Worm (Caenorhabditis elegans) whole organism, early embryonic: ENCODE results near the gene srh-247.

Experiments used
- aly-1 ChIP-seq: sonication (generic microtip); optimal IDR thresholded peaks from 2 replicates; lab custom pipeline; 2016; ENCODE audit warnings: missing genetic modification characterization, missing compliant biosample characterization
- ama-1 ChIP-seq: fragments of 150-350 bp; optimal IDR thresholded peaks from 2 replicates; lab custom pipeline; 2014
- ceh-13 ChIP-seq: fragments of 200-800 bp; sonication (Bioruptor generic); optimal IDR thresholded peaks from 2 replicates; lab custom pipeline; 2018; ENCODE audit warnings: mild to moderate bottlenecking, missing genetic modification characterization, missing compliant biosample characterization
- ceh-36 ChIP-seq: sonication (generic microtip); optimal IDR thresholded peaks from 2 replicates; lab custom pipeline; 2016; ENCODE audit warnings: missing genetic modification characterization, inconsistent platforms, missing compliant biosample characterization
- ets-7 ChIP-seq: sonication (generic microtip); optimal IDR thresholded peaks from 2 replicates; lab custom pipeline; 2016; ENCODE audit warnings: missing genotype, missing genetic modification characterization, missing compliant biosample characterization
- flt-1 ChIP-seq: fragments of 200-800 bp; sonication (Bioruptor generic); IDR thresholded peaks from 2 replicates; pipeline ENCODE4 v1.3.6; 2022; ENCODE audit warnings: missing genetic modification characterization, missing compliant biosample characterization
- hmbx-1 ChIP-seq: sonication (generic microtip); optimal IDR thresholded peaks from 2 replicates; lab custom pipeline; 2016; ENCODE audit warnings: mild to moderate bottlenecking, missing genetic modification characterization, missing compliant biosample characterization
- hmg-4 ChIP-seq: fragments of 200-800 bp; sonication (Bioruptor generic); optimal IDR thresholded peaks from 2 replicates; lab custom pipeline; 2018; ENCODE audit warnings: mild to moderate bottlenecking, missing genetic modification characterization, missing compliant biosample characterization
- hnd-1 ChIP-seq: sonication (generic microtip); optimal IDR thresholded peaks from 2 replicates; lab custom pipeline; 2016; ENCODE audit warnings: missing genetic modification characterization, missing compliant biosample characterization
- pes-1 ChIP-seq: fragments of 200-800 bp; sonication (Bioruptor generic); IDR thresholded peaks from 2 replicates; pipeline ENCODE4 v1.3.6; 2022; ENCODE audit warnings: missing genetic modification reagents, missing genetic modification characterization, missing compliant biosample characterization
- scrt-1 ChIP-seq: fragments of 200-800 bp; sonication (Bioruptor generic); IDR thresholded peaks from 2 replicates; pipeline ENCODE4 v1.3.6; 2022; ENCODE audit warnings: missing genetic modification characterization, missing compliant biosample characterization
- sea-1 ChIP-seq: fragments of 200-800 bp; sonication (Bioruptor generic); conservative IDR thresholded peaks from 2 replicates; pipeline ENCODE4 v1.3.6; 2022; ENCODE audit warnings: missing genetic modification characterization, missing compliant biosample characterization
- tra-4 ChIP-seq: sonication (generic microtip); optimal IDR thresholded peaks from 2 replicates; lab custom pipeline; 2017; ENCODE audit warnings: missing genetic modification characterization, missing compliant biosample characterization

DNA sequence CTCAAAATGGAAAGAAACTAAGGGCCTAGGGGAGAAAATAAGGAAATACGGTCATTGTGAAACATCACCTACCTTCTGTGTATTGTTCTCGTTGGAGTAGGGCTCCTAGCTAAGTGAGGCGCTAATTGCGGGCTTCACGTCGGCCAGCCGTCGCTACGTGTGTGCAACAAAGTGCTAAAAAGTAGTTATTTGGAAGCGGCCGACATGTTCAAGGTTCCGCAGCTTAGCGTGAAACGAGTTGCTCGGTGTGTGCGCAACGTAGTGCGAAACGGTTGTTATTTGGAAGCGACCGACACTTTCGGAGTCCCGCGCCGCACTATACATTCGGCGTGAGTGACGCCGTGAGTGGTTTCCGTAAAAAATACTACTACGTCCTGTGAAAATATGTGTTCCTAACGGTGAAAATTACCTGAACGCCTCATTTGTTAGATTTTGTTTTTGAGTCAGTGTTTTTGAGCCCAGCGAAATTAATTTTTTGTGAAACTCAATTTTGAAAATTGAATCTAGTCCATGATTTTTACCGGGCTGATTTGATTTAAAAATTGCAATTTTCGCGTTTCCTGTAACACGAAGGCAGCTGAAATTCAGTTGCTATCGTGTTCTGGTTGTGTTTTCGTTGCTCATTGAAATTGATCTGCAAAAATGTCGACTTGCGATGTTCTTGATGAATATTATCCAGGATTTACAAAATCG is 37.5 kb upstream of the srh-247 start, which contains the start of gene srw-129:
- no peak for TF ChIP-seq flt-1
- no peak for TF ChIP-seq tra-4 (tag; lab: Kevin White, UChicago)
- no peak for TF ChIP-seq ceh-13 (GFP tag; lab: Kevin White, UChicago)
- TF ChIP-seq ama-1 (lab: Kevin White, UChicago) = no peak
- no peak for TF ChIP-seq scrt-1 (GFP tag; lab: Robert Waterston, UW)
- TF ChIP-seq hnd-1 = no peak
- TF ChIP-seq hmbx-1 = no peak
- TF ChIP-seq sea-1 = no peak
- no peak for TF ChIP-seq ets-7 (tag; lab: Kevin White, UChicago)
- no peak for TF ChIP-seq hmg-4 (GFP tag; lab: Kevin White, UChicago)
- no peak for TF ChIP-seq pes-1 (GFP tag; lab: Robert Waterston, UW)
- TF ChIP-seq ceh-36 = no peak
- no peak for TF ChIP-seq aly-1 (tag; lab: Kevin White, UChicago)
